Fruit fly (Drosophila melanogaster): ENCODE data around the gene Acox3.
A peak's percentile ranks its signal among the peaks of the same experiment; 100 is the strongest.

Gene Acox3

dm6 chr2L:6481310-6481738 is 33.1 kb upstream of the Acox3 start (continued):
- TF ChIP-seq wor (GFP tag; IDR thresholded peaks at IDR 0.05), result no peak
- 0 out of 2 replicates have a peak, but pooled peaks have one; percentile 15 for TF ChIP-seq Xrp1 (GFP tag; IDR thresholded peaks at IDR 0.05)
- 0 out of 3 replicates have a peak, but pooled peaks have one; percentile 33 for TF ChIP-seq CG6175 (GFP tag; IDR thresholded peaks at IDR 0.05)
- TF ChIP-seq prd (optimal IDR thresholded peaks at IDR 0.05), result no peak
- no peak for TF ChIP-seq prd (GFP tag; IDR thresholded peaks at IDR 0.05)
- peak; percentile 92 for TF ChIP-seq E2f2 (GFP tag; IDR thresholded peaks at IDR 0.05)
- no peak for TF ChIP-seq crp (GFP tag; optimal IDR thresholded peaks at IDR 0.05)
- no peak for TF ChIP-seq crc (GFP tag; optimal IDR thresholded peaks at IDR 0.05)
- no peak for TF ChIP-seq CG18476 (GFP tag; optimal IDR thresholded peaks at IDR 0.05)
- TF ChIP-seq row (GFP tag; IDR thresholded peaks at IDR 0.05), result peak; percentile 22; the same call in 1 of the 3 replicates
- TF ChIP-seq br (optimal IDR thresholded peaks at IDR 0.05), result no peak
- no peak for TF ChIP-seq wek (GFP tag; optimal IDR thresholded peaks at IDR 0.05)
- TF ChIP-seq HHEX (GFP tag; optimal IDR thresholded peaks at IDR 0.05), result no peak
- no peak for TF ChIP-seq al (GFP tag; IDR thresholded peaks at IDR 0.05)
- TF ChIP-seq Mad (GFP tag; optimal IDR thresholded peaks at IDR 0.05), result no peak
- no peak for TF ChIP-seq caup (GFP tag; optimal IDR thresholded peaks at IDR 0.05; ENCODE audit: severe bottlenecking)
- peak; percentile 28 for TF ChIP-seq salm (tag; optimal IDR thresholded peaks at IDR 0.05)
- no peak for TF ChIP-seq Mes4 (GFP tag; optimal IDR thresholded peaks at IDR 0.05)
- no peak for TF ChIP-seq CG31365 (tag; optimal IDR thresholded peaks at IDR 0.05)
- no peak for TF ChIP-seq schlank (tag; optimal IDR thresholded peaks at IDR 0.05)
- TF ChIP-seq sd (tag; optimal IDR thresholded peaks at IDR 0.05), result peak; percentile 1
- TF ChIP-seq CG14441 (GFP tag; IDR thresholded peaks at IDR 0.05), result no peak
- no peak for TF ChIP-seq CG31224 (GFP tag; IDR thresholded peaks at IDR 0.05)
- TF ChIP-seq Pdp1 (GFP tag; optimal IDR thresholded peaks at IDR 0.05), result peak in 1 of 2 experiments; percentile 35
- no peak for TF ChIP-seq eve (GFP tag; optimal IDR thresholded peaks at IDR 0.05)
- no peak for TF ChIP-seq vfl (GFP tag; optimal IDR thresholded peaks at IDR 0.05)
- no peak for TF ChIP-seq CG33557 (GFP tag; optimal IDR thresholded peaks at IDR 0.05)
- TF ChIP-seq CG30020 (tag; optimal IDR thresholded peaks at IDR 0.05), result no peak
- TF ChIP-seq Lhr (GFP tag; optimal IDR thresholded peaks at IDR 0.05), result no peak
- no peak for TF ChIP-seq nerfin-2 (GFP tag; IDR thresholded peaks at IDR 0.05; ENCODE audit: partially characterized antibody)
- peak; percentile 84 for TF ChIP-seq CG13624 (GFP tag; optimal IDR thresholded peaks at IDR 0.05)
- TF ChIP-seq pan (optimal IDR thresholded peaks at IDR 0.05), result no peak
- TF ChIP-seq pan (GFP tag; optimal IDR thresholded peaks at IDR 0.05 in 1 of 2, IDR thresholded peaks at IDR 0.05 in 1 of 2), result no peak
- TF ChIP-seq CG7839 (tag; optimal IDR thresholded peaks at IDR 0.05), result no peak
- TF ChIP-seq sima (GFP tag; optimal IDR thresholded peaks at IDR 0.05), result no peak
- peak; percentile 17 for TF ChIP-seq CG12659 (GFP tag; optimal IDR thresholded peaks at IDR 0.05)
- TF ChIP-seq mam (GFP tag; optimal IDR thresholded peaks at IDR 0.05), result no peak
- peak; percentile 59; the same call in 2 of the 3 replicates for TF ChIP-seq zen2 (GFP tag; IDR thresholded peaks at IDR 0.05; ENCODE audit: partially characterized antibody)
- no peak for TF ChIP-seq tna (GFP tag; IDR thresholded peaks at IDR 0.05; ENCODE audit: partially characterized antibody)
- TF ChIP-seq pita (GFP tag; optimal IDR thresholded peaks at IDR 0.05), result no peak
- TF ChIP-seq CG4820 (GFP tag; optimal IDR thresholded peaks at IDR 0.05), result no peak
- TF ChIP-seq nerfin-1 (tag; optimal IDR thresholded peaks at IDR 0.05), result no peak
- no peak for TF ChIP-seq CG4707 (GFP tag; optimal IDR thresholded peaks at IDR 0.05)
- TF ChIP-seq sob (GFP tag; IDR thresholded peaks at IDR 0.05), result 0 out of 2 replicates have a peak, but pooled peaks have one; percentile 30
- TF ChIP-seq CG17361 (GFP tag; IDR thresholded peaks at IDR 0.05), result no peak
- TF ChIP-seq gce (GFP tag; IDR thresholded peaks at IDR 0.05), result no peak
- TF ChIP-seq CG12236 (GFP tag; optimal IDR thresholded peaks at IDR 0.05), result no peak
- no peak for TF ChIP-seq zfh1 (GFP tag; IDR thresholded peaks at IDR 0.05)
- TF ChIP-seq CG34376 (GFP tag; optimal IDR thresholded peaks at IDR 0.05), result peak; percentile 77
- TF ChIP-seq Rfx (GFP tag; IDR thresholded peaks at IDR 0.05), result peak; percentile 46; the same call in 1 of the 2 replicates
- no peak for TF ChIP-seq CG14860 (GFP tag; IDR thresholded peaks at IDR 0.05; ENCODE audit: partially characterized antibody)

All from whole organism, embryonic.